Worm (Caenorhabditis elegans): ENCODE measurements around the gene oac-46.

ce11 chrII:8865078-8865477, 13.2 kb upstream of the oac-46 start, which contains the start of gene npr-20:
- TF ChIP-seq ceh-2 (tag; optimal IDR thresholded peaks at IDR 0.05) (no peak), npax-4 (tag; optimal IDR thresholded peaks at IDR 0.05) (no peak), ets-4 (tag; optimal IDR thresholded peaks at IDR 0.05) (no peak), ama-1 (optimal IDR thresholded peaks at IDR 0.05) (no peak), mec-3 (tag; optimal IDR thresholded peaks at IDR 0.05; ENCODE audit: borderline replicate concordance) (no peak), rnt-1 (tag; optimal IDR thresholded peaks at IDR 0.05) (no peak), ttx-3 (tag; optimal IDR thresholded peaks at IDR 0.05) (no peak), hlh-13 (GFP tag; optimal IDR thresholded peaks at IDR 0.05) (no peak), zip-5 (tag; optimal IDR thresholded peaks at IDR 0.05) (no peak), unc-86 (tag; optimal IDR thresholded peaks at IDR 0.05) (no peak)
